Fruit fly (Drosophila melanogaster) whole organism, adult: ENCODE results near the gene CG12099.

Source experiments
- CG5204 ChIP-seq: fragments of 200-800 bp; sonication (Bioruptor generic); optimal IDR thresholded peaks from 2 replicates; lab custom pipeline; 2016; ENCODE audit warnings: missing biosample characterization, missing genetic modification characterization
- Crg-1 ChIP-seq: fragments of 200-800 bp; sonication (Bioruptor generic); optimal IDR thresholded peaks from 2 replicates; lab custom pipeline; 2016; ENCODE audit warnings: missing biosample characterization, missing genetic modification characterization
- Mnt ChIP-seq: fragments of 200-800 bp; sonication (Bioruptor generic); optimal IDR thresholded peaks from 2 replicates; lab custom pipeline; 2016; ENCODE audit warnings: missing biosample characterization, mild to moderate bottlenecking, missing genetic modification characterization
- kay ChIP-seq: fragments of 200-800 bp; sonication (Bioruptor generic); peaks from one replicate; lab custom pipeline; 2016; ENCODE audit warnings: missing biosample characterization, missing genetic modification characterization, borderline replicate concordance

dm6 chr3L:1537353-1537752 lies 20.9 kb downstream of the CG12099 start:
- TF ChIP-seq kay: no peak
- no peak for TF ChIP-seq CG5204 (GFP tag; lab: Kevin White, UChicago)
- TF ChIP-seq Crg-1: no peak
- TF ChIP-seq Mnt (GFP tag; lab: Kevin White, UChicago): no peak
